Worm (Caenorhabditis elegans) whole organism, young adult: ENCODE data around the gene B0496.6.

Source experiments
- B0019.2 ChIP-seq: fragments of 200-800 bp; sonication (Bioruptor generic); conservative IDR thresholded peaks from 2 replicates; pipeline ENCODE4 v1.3.6; 2022; ENCODE audit warnings: missing genetic modification reagents, missing genetic modification characterization, missing compliant biosample characterization
- D2030.7 ChIP-seq: fragments of 200-800 bp; sonication (Bioruptor generic); IDR thresholded peaks from 2 replicates; pipeline ENCODE4 v1.3.6; 2022; ENCODE audit warnings: missing genetic modification reagents, missing genetic modification characterization, missing compliant biosample characterization
- F49E8.2 ChIP-seq: sonication (generic microtip); optimal IDR thresholded peaks from 3 replicates; lab custom pipeline; 2017; ENCODE audit warnings: missing genetic modification characterization, mild to moderate bottlenecking, missing compliant biosample characterization, antibody characterized with exemption, moderate library complexity; ENCODE audit not compliant: insufficient read depth
- F52B5.7 ChIP-seq: sonication (generic microtip); optimal IDR thresholded peaks from 2 replicates; lab custom pipeline; 2016; ENCODE audit warnings: mild to moderate bottlenecking, missing genetic modification characterization, missing compliant biosample characterization
- F57A8.1 ChIP-seq: fragments of 200-800 bp; sonication (Bioruptor generic); optimal IDR thresholded peaks from 2 replicates; lab custom pipeline; 2018; ENCODE audit warnings: mild to moderate bottlenecking, missing genetic modification characterization, moderate library complexity, missing compliant biosample characterization
- K11D2.4 ChIP-seq: fragments of 200-800 bp; sonication (Bioruptor generic); IDR thresholded peaks from 2 replicates; pipeline ENCODE4 v1.3.6; 2022; ENCODE audit warnings: missing genetic modification reagents, missing genetic modification characterization, missing compliant biosample characterization
- K12H6.12 ChIP-seq: fragments of 200-800 bp; sonication (Bioruptor generic); optimal IDR thresholded peaks from 2 replicates; lab custom pipeline; 2018; ENCODE audit warnings: mild to moderate bottlenecking, missing genetic modification characterization, missing compliant biosample characterization
- T26A5.8 ChIP-seq: sonication (generic microtip); optimal IDR thresholded peaks from 2 replicates; lab custom pipeline; 2016; ENCODE audit warnings: missing genetic modification characterization, missing compliant biosample characterization
- Y53G8AR.9 ChIP-seq: fragments of 200-800 bp; sonication (Bioruptor generic); conservative IDR thresholded peaks from 2 replicates; pipeline ENCODE4 v1.3.6; 2022; ENCODE audit warnings: missing genetic modification reagents, missing genetic modification characterization, missing compliant biosample characterization
- Y95B8A.8 ChIP-seq: fragments of 200-800 bp; sonication (Bioruptor generic); IDR thresholded peaks from 2 replicates; pipeline ENCODE4 v1.3.6; 2022; ENCODE audit warnings: missing genetic modification reagents, missing genetic modification characterization, missing compliant biosample characterization
- atf-7 ChIP-seq: sonication (generic microtip); optimal IDR thresholded peaks from 2 replicates; lab custom pipeline; 2017; ENCODE audit warnings: mild to moderate bottlenecking, missing genetic modification characterization, missing compliant biosample characterization
- attf-5 ChIP-seq: fragments of 200-800 bp; sonication (Bioruptor generic); optimal IDR thresholded peaks from 2 replicates; lab custom pipeline; 2018; ENCODE audit warnings: mild to moderate bottlenecking, missing genetic modification characterization, missing compliant biosample characterization
- ceh-40 ChIP-seq: fragments of 200-800 bp; sonication (Bioruptor generic); IDR thresholded peaks from 2 replicates; pipeline ENCODE4 v1.3.6; 2022; ENCODE audit warnings: missing genetic modification characterization, missing compliant biosample characterization
- chd-7 ChIP-seq: sonication (generic microtip); optimal IDR thresholded peaks from 2 replicates; lab custom pipeline; 2016; ENCODE audit warnings: mild to moderate bottlenecking, missing genetic modification characterization, moderate library complexity, missing compliant biosample characterization
- dpff-1 ChIP-seq: sonication (generic microtip); optimal IDR thresholded peaks from 2 replicates; lab custom pipeline; 2017; ENCODE audit warnings: mild to moderate bottlenecking, missing genetic modification characterization, missing compliant biosample characterization
- egl-44 ChIP-seq: fragments of 200-800 bp; sonication (Bioruptor generic); IDR thresholded peaks from 2 replicates; pipeline ENCODE4 v1.3.6; 2022; ENCODE audit warnings: missing genetic modification reagents, missing genetic modification characterization, missing compliant biosample characterization
- egrh-3 ChIP-seq: fragments of 200-800 bp; sonication (Bioruptor generic); IDR thresholded peaks from 2 replicates; pipeline ENCODE4 v1.3.6; 2022; ENCODE audit warnings: missing genetic modification reagents, missing genetic modification characterization, missing compliant biosample characterization
- ets-4 ChIP-seq: fragments of 200-800 bp; sonication (Bioruptor generic); optimal IDR thresholded peaks from 2 replicates; lab custom pipeline; 2018; ENCODE audit warnings: mild to moderate bottlenecking, missing genetic modification characterization, missing compliant biosample characterization
- fkh-3 ChIP-seq: sonication (generic microtip); optimal IDR thresholded peaks from 2 replicates; lab custom pipeline; 2016; ENCODE audit warnings: mild to moderate bottlenecking, missing genetic modification characterization, missing compliant biosample characterization
- him-1 ChIP-seq: sonication (generic microtip); optimal IDR thresholded peaks from 2 replicates; lab custom pipeline; 2016; ENCODE audit warnings: missing genotype, missing genetic modification reagents, missing genetic modification characterization, missing compliant biosample characterization
- lin-26 ChIP-seq: fragments of 200-800 bp; sonication (Bioruptor generic); IDR thresholded peaks from 2 replicates; pipeline ENCODE4 v1.3.6; 2022; ENCODE audit warnings: missing genetic modification reagents, missing genetic modification characterization, missing compliant biosample characterization
- lin-35 ChIP-seq, 3 experiments: fragments of 150-350 bp in 2 of 3; sonication (generic microtip) in 1 of 3; optimal IDR thresholded peaks; 2 replicates each; lab custom pipeline; 2014 to 2018; ENCODE audit warnings: missing biosample characterization in 3 of 3, missing genetic modification characterization in 3 of 3, missing genetic modification reagents in 3 of 3
- lin-54 ChIP-seq: fragments of 200-800 bp; sonication (Bioruptor generic); optimal IDR thresholded peaks from 2 replicates; lab custom pipeline; 2018; ENCODE audit warnings: mild to moderate bottlenecking, missing genetic modification characterization, missing compliant biosample characterization
- lir-1 ChIP-seq: fragments of 200-800 bp; sonication (Bioruptor generic); conservative IDR thresholded peaks from 2 replicates; pipeline ENCODE4 v1.3.6; 2022; ENCODE audit warnings: missing genetic modification reagents, missing genetic modification characterization, missing compliant biosample characterization
- madf-3 ChIP-seq: fragments of 200-800 bp; sonication (Bioruptor generic); IDR thresholded peaks from 2 replicates; pipeline ENCODE4 v1.3.6; 2022; ENCODE audit warnings: missing genetic modification reagents, missing genetic modification characterization, missing compliant biosample characterization
- madf-8 ChIP-seq: fragments of 200-800 bp; sonication (Bioruptor generic); conservative IDR thresholded peaks from 2 replicates; pipeline ENCODE4 v1.3.6; 2022; ENCODE audit warnings: missing genetic modification reagents, missing genetic modification characterization, missing compliant biosample characterization
- nfya-1 ChIP-seq: sonication (generic microtip); optimal IDR thresholded peaks from 2 replicates; lab custom pipeline; 2017; ENCODE audit warnings: antibody characterized with exemption, missing compliant biosample characterization, missing genetic modification characterization, borderline replicate concordance; ENCODE audit not compliant: insufficient read depth
- nhr-179 ChIP-seq: sonication (generic microtip); optimal IDR thresholded peaks from 2 replicates; lab custom pipeline; 2016; ENCODE audit warnings: mild to moderate bottlenecking, missing genetic modification characterization, missing compliant biosample characterization
- nhr-80 ChIP-seq: sonication (generic microtip); optimal IDR thresholded peaks from 2 replicates; lab custom pipeline; 2016; ENCODE audit warnings: missing genetic modification characterization, missing compliant biosample characterization
- nhr-90 ChIP-seq: sonication (generic microtip); optimal IDR thresholded peaks from 2 replicates; lab custom pipeline; 2016; ENCODE audit warnings: missing genotype, mild to moderate bottlenecking, missing genetic modification characterization, missing compliant biosample characterization
- rpc-1 ChIP-seq, 2 experiments: fragments of 150-350 bp in 1 of 2; sonication (generic microtip) in 1 of 2; optimal IDR thresholded peaks; 2 replicates each; lab custom pipeline; 2014 to 2018; ENCODE audit warnings: missing biosample characterization in 1 of 2, missing genetic modification characterization in 1 of 2, missing genetic modification reagents in 1 of 2, missing genotype in 1 of 2
- snpc-1.1 ChIP-seq: sonication (generic microtip); optimal IDR thresholded peaks from 2 replicates; lab custom pipeline; 2017; ENCODE audit warnings: missing genetic modification characterization, mild to moderate bottlenecking, missing compliant biosample characterization, antibody characterized with exemption, moderate library complexity, missing genotype, missing genetic modification reagents; ENCODE audit not compliant: insufficient read depth
- xnd-1 ChIP-seq: sonication (generic microtip); optimal IDR thresholded peaks from 2 replicates; lab custom pipeline; 2016; ENCODE audit warnings: missing genotype, missing genetic modification reagents, missing genetic modification characterization, missing compliant biosample characterization
- zim-3 ChIP-seq: sonication (generic microtip); optimal IDR thresholded peaks from 2 replicates; lab custom pipeline; 2017; ENCODE audit warnings: mild to moderate bottlenecking, missing genetic modification characterization, moderate library complexity, missing compliant biosample characterization
- ztf-3 ChIP-seq: fragments of 200-800 bp; sonication (Bioruptor generic); optimal IDR thresholded peaks from 2 replicates; lab custom pipeline; 2018; ENCODE audit warnings: mild to moderate bottlenecking, missing genetic modification characterization, missing compliant biosample characterization
- ztf-6 ChIP-seq: fragments of 200-800 bp; sonication (Bioruptor generic); IDR thresholded peaks from 2 replicates; pipeline ENCODE4 v1.3.6; 2022; ENCODE audit warnings: missing genetic modification reagents, missing genetic modification characterization, missing compliant biosample characterization

B0496.6 gene

ce11 chrIV:7440985-7441384, 22.1 kb downstream of the B0496.6 start (continued):
- TF ChIP-seq Y53G8AR.9 (GFP tag; lab: Robert Waterston, UW) = peak; percentile 71; the same call in 1 of the 2 replicates
- TF ChIP-seq madf-3 (GFP tag; lab: Robert Waterston, UW) = peak; percentile 90

- TF ChIP-seq nhr-90 (tag; lab: Kevin White, UChicago) = no peak
- TF ChIP-seq nhr-179 = no peak
- TF ChIP-seq nhr-80 = peak; percentile 31
- TF ChIP-seq xnd-1 (tag; lab: Kevin White, UChicago) = no peak
- no peak for TF ChIP-seq Y95B8A.8 (GFP tag; lab: Robert Waterston, UW)
Measured at ce11 chrIV:7445236-7445635, 26.3 kb downstream of the B0496.6 start, which contains the start of gene valv-1. TSS of gene valv-1 (minus strand) at chrIV:7445336.

- no peak for TF ChIP-seq ceh-40 (GFP tag; lab: Robert Waterston, UW)
- no peak for TF ChIP-seq lin-35 (GFP tag; optimal IDR thresholded peaks at IDR 0.05; lab: Kevin White, UChicago)
- TF ChIP-seq atf-7 (tag; lab: Kevin White, UChicago) = no peak
- no peak for TF ChIP-seq snpc-1.1 (tag; lab: Kevin White, UChicago)
- TF ChIP-seq F52B5.7 (tag; lab: Kevin White, UChicago) = no peak
- TF ChIP-seq egl-44 (GFP tag; lab: Robert Waterston, UW) = no peak
- no peak for TF ChIP-seq B0019.2 (GFP tag; lab: Robert Waterston, UW)
- TF ChIP-seq nfya-1 = no peak
- TF ChIP-seq T26A5.8 = no peak
- TF ChIP-seq D2030.7 = no peak
- TF ChIP-seq egrh-3 (GFP tag; lab: Robert Waterston, UW) = no peak
- no peak for TF ChIP-seq F49E8.2 (tag; lab: Kevin White, UChicago)
- no peak for TF ChIP-seq fkh-3 (tag; lab: Kevin White, UChicago)
- no peak for TF ChIP-seq K12H6.12 (tag; lab: Kevin White, UChicago)
- no peak for TF ChIP-seq him-1 (tag; lab: Kevin White, UChicago)
- TF ChIP-seq rpc-1 (optimal IDR thresholded peaks at IDR 0.05; lab: Kevin White, UChicago) = no peak
- TF ChIP-seq rpc-1 (tag; optimal IDR thresholded peaks at IDR 0.05; lab: Kevin White, UChicago) = no peak
Measured at ce11 chrIV:7445995-7446394, 27.1 kb downstream of the B0496.6 start, which contains the start of gene B0496.1. TSS of gene B0496.1 (plus strand) at chrIV:7446295.

DNA sequence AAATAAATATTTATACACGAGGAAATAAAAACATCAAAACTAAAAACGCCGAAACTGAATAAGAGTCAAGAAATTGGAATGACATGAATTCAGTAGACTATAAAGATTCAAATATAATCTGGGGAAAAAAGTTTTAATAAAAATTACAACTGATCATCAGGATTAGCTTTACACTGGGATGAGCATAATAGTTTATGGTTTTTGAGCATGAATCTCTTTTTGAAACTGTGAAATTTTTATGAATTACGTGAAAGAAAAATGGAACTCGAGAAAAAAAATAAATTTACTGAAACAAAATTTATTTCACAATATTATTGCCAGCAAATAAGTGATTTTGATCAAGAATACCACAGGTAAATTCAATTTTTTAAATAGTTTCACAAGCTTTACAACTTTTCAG, 28.6 kb downstream of the B0496.6 start, which contains the start of gene B0496.2:
Gene B0496.2, plus strand, starts transcription at position 301 of the 400 bp plus-strand sequence.
- TF ChIP-seq lin-54 (no peak), fkh-3 (tag; lab: Kevin White, UChicago) (no peak), dpff-1 (tag; lab: Kevin White, UChicago) (no peak), ztf-3 (no peak), K11D2.4 (GFP tag; lab: Robert Waterston, UW) (no peak), ets-4 (GFP tag; lab: Kevin White, UChicago) (no peak), chd-7 (tag; lab: Kevin White, UChicago) (no peak), Y95B8A.8 (GFP tag; lab: Robert Waterston, UW) (no peak), him-1 (tag; lab: Kevin White, UChicago) (no peak), xnd-1 (tag; lab: Kevin White, UChicago) (no peak), atf-7 (tag; lab: Kevin White, UChicago) (no peak), lin-26 (GFP tag; lab: Robert Waterston, UW) (no peak), madf-8 (no peak), Y53G8AR.9 (GFP tag; lab: Robert Waterston, UW) (no peak), attf-5 (GFP tag; lab: Kevin White, UChicago) (no peak), egrh-3 (GFP tag; lab: Robert Waterston, UW) (no peak), F57A8.1 (GFP tag; lab: Kevin White, UChicago) (no peak), ztf-6 (GFP tag; lab: Robert Waterston, UW) (no peak), zim-3 (tag; lab: Kevin White, UChicago) (no peak), lir-1 (GFP tag; lab: Robert Waterston, UW) (no peak)
